Worm (Caenorhabditis elegans) whole organism, L4/young adult: Measurements from ENCODE around the gene Y57G11C.36.

Experiments used
- W03F9.2 ChIP-seq: fragments of 150-350 bp; optimal IDR thresholded peaks from 2 replicates; lab custom pipeline; 2014; ENCODE audit warnings: missing biosample characterization, missing genetic modification characterization
- him-1 ChIP-seq: sonication (generic microtip); optimal IDR thresholded peaks from 2 replicates; lab custom pipeline; 2016; ENCODE audit warnings: missing genotype, missing genetic modification reagents, missing genetic modification characterization, missing compliant biosample characterization

DNA sequence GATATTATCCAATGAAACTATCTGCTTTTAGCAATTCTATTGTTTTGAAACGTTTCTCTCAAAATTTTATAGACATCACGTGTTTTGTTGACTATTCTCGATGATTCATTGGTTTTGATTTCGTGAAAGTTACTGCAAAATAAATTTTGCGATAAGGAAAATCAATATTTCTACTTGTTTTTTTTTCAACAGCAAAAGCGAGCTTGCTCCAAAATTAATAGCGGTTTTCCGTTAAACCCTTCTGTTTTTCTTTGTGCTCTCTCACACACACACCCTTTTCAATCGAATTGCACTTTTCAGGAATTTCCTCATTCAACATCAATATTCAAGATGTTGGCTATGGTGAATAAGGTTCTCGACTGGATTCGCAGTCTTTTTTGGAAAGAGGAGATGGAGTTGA is 24.3 kb upstream of the Y57G11C.36 start, which contains the start of gene arl-8:
- TF ChIP-seq W03F9.2 (tag; lab: Kevin White, UChicago) (no peak), him-1 (tag; lab: Kevin White, UChicago) (no peak)
